Worm (Caenorhabditis elegans) whole organism, late embryonic: ENCODE data around the gene F36D3.14.

Source experiments
- C38D4.7 ChIP-seq: fragments of 200-800 bp; sonication (Bioruptor generic); optimal IDR thresholded peaks from 2 replicates; lab custom pipeline; 2018; ENCODE audit warnings: mild to moderate bottlenecking, missing genetic modification characterization, moderate library complexity, missing compliant biosample characterization
- F13H6.1 ChIP-seq: sonication (generic microtip); optimal IDR thresholded peaks from 2 replicates; lab custom pipeline; 2016; ENCODE audit warnings: missing genetic modification characterization, missing compliant biosample characterization
- K02D7.2 ChIP-seq: sonication (generic microtip); optimal IDR thresholded peaks from 2 replicates; lab custom pipeline; 2017; ENCODE audit warnings: mild to moderate bottlenecking, missing genetic modification characterization, missing compliant biosample characterization
- K09A11.1 ChIP-seq: sonication (generic microtip); optimal IDR thresholded peaks from 2 replicates; lab custom pipeline; 2017; ENCODE audit warnings: antibody characterized with exemption, mild to moderate bottlenecking, missing genetic modification characterization, missing compliant biosample characterization; ENCODE audit not compliant: insufficient read depth
- T23F11.4 ChIP-seq: fragments of 200-800 bp; sonication (Bioruptor generic); optimal IDR thresholded peaks from 2 replicates; lab custom pipeline; 2018; ENCODE audit warnings: mild to moderate bottlenecking, missing genetic modification characterization, missing compliant biosample characterization
- ama-1 ChIP-seq: fragments of 150-350 bp; optimal IDR thresholded peaks from 2 replicates; lab custom pipeline; 2014
- ceh-14 ChIP-seq: sonication (generic microtip); optimal IDR thresholded peaks from 2 replicates; lab custom pipeline; 2016; ENCODE audit warnings: missing genotype, missing genetic modification characterization, missing compliant biosample characterization
- ceh-19 ChIP-seq: fragments of 200-800 bp; sonication (Bioruptor generic); optimal IDR thresholded peaks from 2 replicates; lab custom pipeline; 2018; ENCODE audit warnings: mild to moderate bottlenecking, missing genetic modification characterization, missing compliant biosample characterization
- ceh-22 ChIP-seq: sonication (generic microtip); optimal IDR thresholded peaks from 2 replicates; lab custom pipeline; 2017; ENCODE audit warnings: missing biosample characterization, missing genetic modification characterization
- ceh-24 ChIP-seq: sonication (generic microtip); optimal IDR thresholded peaks from 2 replicates; lab custom pipeline; 2016; ENCODE audit warnings: mild to moderate bottlenecking, missing genetic modification characterization, missing compliant biosample characterization
- ceh-34 ChIP-seq: sonication (generic microtip); optimal IDR thresholded peaks from 2 replicates; lab custom pipeline; 2016; ENCODE audit warnings: mild to moderate bottlenecking, missing genetic modification characterization, missing compliant biosample characterization
- ceh-48 ChIP-seq: sonication (generic microtip); optimal IDR thresholded peaks from 2 replicates; lab custom pipeline; 2016; ENCODE audit warnings: missing genetic modification characterization, inconsistent platforms, missing compliant biosample characterization
- ceh-6 ChIP-seq: fragments of 200-800 bp; sonication (Bioruptor generic); optimal IDR thresholded peaks from 2 replicates; lab custom pipeline; 2018; ENCODE audit warnings: mild to moderate bottlenecking, missing genetic modification characterization, missing compliant biosample characterization
- ceh-9 ChIP-seq: sonication (generic microtip); optimal IDR thresholded peaks from 2 replicates; lab custom pipeline; 2016; ENCODE audit warnings: mild to moderate bottlenecking, missing genetic modification characterization, inconsistent platforms, missing compliant biosample characterization
- che-1 ChIP-seq: sonication (generic microtip); optimal IDR thresholded peaks from 2 replicates; lab custom pipeline; 2016; ENCODE audit warnings: mild to moderate bottlenecking, missing genetic modification characterization, missing compliant biosample characterization
- dmd-4 ChIP-seq: sonication (generic microtip); optimal IDR thresholded peaks from 2 replicates; lab custom pipeline; 2016; ENCODE audit warnings: borderline replicate concordance, missing genetic modification characterization, missing compliant biosample characterization
- dve-1 ChIP-seq: sonication (generic microtip); optimal IDR thresholded peaks from 2 replicates; lab custom pipeline; 2017; ENCODE audit warnings: antibody characterized with exemption, mild to moderate bottlenecking, missing genetic modification characterization, missing compliant biosample characterization
- ets-4 ChIP-seq: sonication (generic microtip); optimal IDR thresholded peaks from 2 replicates; lab custom pipeline; 2016; ENCODE audit warnings: missing genetic modification characterization, missing compliant biosample characterization
- fax-1 ChIP-seq: sonication (generic microtip); optimal IDR thresholded peaks from 2 replicates; lab custom pipeline; 2016; ENCODE audit warnings: missing genotype, missing genetic modification characterization, missing compliant biosample characterization
- fkh-10 ChIP-seq: fragments of 150-350 bp; optimal IDR thresholded peaks from 2 replicates; lab custom pipeline; 2014; ENCODE audit warnings: missing biosample characterization, missing genetic modification reagents, missing genetic modification characterization
- gmeb-2 ChIP-seq: sonication (generic microtip); optimal IDR thresholded peaks from 2 replicates; lab custom pipeline; 2016; ENCODE audit warnings: missing genetic modification characterization, inconsistent platforms, missing compliant biosample characterization
- hlh-15 ChIP-seq: sonication (generic microtip); optimal IDR thresholded peaks from 2 replicates; lab custom pipeline; 2016; ENCODE audit warnings: missing genetic modification characterization, missing compliant biosample characterization
- lin-11 ChIP-seq: fragments of 200-800 bp; sonication (Bioruptor generic); optimal IDR thresholded peaks from 2 replicates; lab custom pipeline; 2018; ENCODE audit warnings: mild to moderate bottlenecking, missing genetic modification characterization, missing compliant biosample characterization
- madf-2 ChIP-seq: sonication (generic microtip); optimal IDR thresholded peaks from 2 replicates; lab custom pipeline; 2017; ENCODE audit warnings: missing genetic modification characterization, missing compliant biosample characterization
- mec-3 ChIP-seq: sonication (generic microtip); optimal IDR thresholded peaks from 2 replicates; lab custom pipeline; 2016; ENCODE audit warnings: borderline replicate concordance, missing genetic modification characterization, missing compliant biosample characterization
- npax-4 ChIP-seq: sonication (generic microtip); optimal IDR thresholded peaks from 2 replicates; lab custom pipeline; 2016; ENCODE audit warnings: missing genetic modification characterization, missing compliant biosample characterization
- odd-2 ChIP-seq: sonication (generic microtip); optimal IDR thresholded peaks from 2 replicates; lab custom pipeline; 2017; ENCODE audit warnings: antibody characterized with exemption, mild to moderate bottlenecking, missing genetic modification characterization, missing compliant biosample characterization
- pros-1 ChIP-seq: fragments of 150-350 bp; optimal IDR thresholded peaks from 2 replicates; lab custom pipeline; 2014; ENCODE audit warnings: missing biosample characterization, missing genetic modification reagents, missing genetic modification characterization
- ref-2 ChIP-seq: sonication (generic microtip); optimal IDR thresholded peaks from 2 replicates; lab custom pipeline; 2016; ENCODE audit warnings: missing genetic modification characterization, missing compliant biosample characterization
- rnt-1 ChIP-seq: sonication (generic microtip); optimal IDR thresholded peaks from 2 replicates; lab custom pipeline; 2016; ENCODE audit warnings: missing genetic modification characterization, missing compliant biosample characterization
- sox-4 ChIP-seq: sonication (generic microtip); optimal IDR thresholded peaks from 2 replicates; lab custom pipeline; 2017; ENCODE audit warnings: mild to moderate bottlenecking, missing genetic modification characterization, inconsistent platforms, missing compliant biosample characterization
- syd-9 ChIP-seq: sonication (generic microtip); optimal IDR thresholded peaks from 2 replicates; lab custom pipeline; 2016; ENCODE audit warnings: mild to moderate bottlenecking, missing genetic modification characterization, moderate library complexity, missing compliant biosample characterization
- ttx-3 ChIP-seq: sonication (generic microtip); optimal IDR thresholded peaks from 2 replicates; lab custom pipeline; 2016; ENCODE audit warnings: missing genetic modification reagents, missing genetic modification characterization, missing compliant biosample characterization
- unc-3 ChIP-seq, 2 experiments: fragments of 200-800 bp in 1 of 2; sonication (Bioruptor generic) in 1 of 2; sonication (generic microtip) in 1 of 2; conservative IDR thresholded peaks in 1 of 2; optimal IDR thresholded peaks in 1 of 2; 2 replicates each; pipeline versions ENCODE4 v1.3.6 to Lab custom; 2016 to 2022; ENCODE audit warnings: missing compliant biosample characterization in 2 of 2, missing genetic modification characterization in 2 of 2, missing genetic modification reagents in 1 of 2
- unc-42 ChIP-seq: sonication (generic microtip); optimal IDR thresholded peaks from 2 replicates; lab custom pipeline; 2016; ENCODE audit warnings: missing genotype, missing genetic modification characterization, missing compliant biosample characterization
- unc-55 ChIP-seq: sonication (generic microtip); optimal IDR thresholded peaks from 2 replicates; lab custom pipeline; 2017; ENCODE audit warnings: missing biosample characterization, missing genetic modification reagents, missing genetic modification characterization
- zip-5 ChIP-seq: sonication (generic microtip); optimal IDR thresholded peaks from 2 replicates; lab custom pipeline; 2016; ENCODE audit warnings: missing genetic modification characterization, missing compliant biosample characterization

F36D3.14 gene

ce11 chrV:16527796-16528195, 24.7 kb upstream of the F36D3.14 start, which contains the start of gene F36D3.16:
Gene F36D3.16 (plus strand): TSS chrV:16528096.
- TF ChIP-seq che-1 (no peak), unc-42 (tag; lab: Kevin White, UChicago) (no peak), C38D4.7 (GFP tag; lab: Kevin White, UChicago) (no peak), npax-4 (no peak), ref-2 (tag; lab: Kevin White, UChicago) (no peak), ceh-6 (no peak)
- TF ChIP-seq, all 69 proteins: peak for 0

ce11 chrV:16526858-16527257, 23.8 kb upstream of the F36D3.14 start, which contains the start of gene F36D3.8:
Gene F36D3.8 (plus strand): TSS chrV:16527158.
- TF ChIP-seq madf-2 (tag; lab: Kevin White, UChicago) (no peak), unc-3 (GFP tag; conservative IDR thresholded peaks at IDR 0.05; lab: Robert Waterston, UW) (no peak), unc-3 (tag; optimal IDR thresholded peaks at IDR 0.05; lab: Kevin White, UChicago) (no peak), zip-5 (tag; lab: Kevin White, UChicago) (no peak), gmeb-2 (no peak), ama-1 (lab: Kevin White, UChicago) (no peak), ceh-24 (tag; lab: Kevin White, UChicago) (no peak), K02D7.2 (tag; lab: Kevin White, UChicago) (no peak), T23F11.4 (GFP tag; lab: Kevin White, UChicago) (no peak), ceh-19 (GFP tag; lab: Kevin White, UChicago) (no peak), K09A11.1 (tag; lab: Kevin White, UChicago) (no peak), dve-1 (tag; lab: Kevin White, UChicago) (no peak), F13H6.1 (tag; lab: Kevin White, UChicago) (no peak), dmd-4 (no peak), ets-4 (tag; lab: Kevin White, UChicago) (no peak), pros-1 (no peak), odd-2 (tag; lab: Kevin White, UChicago) (no peak), ceh-48 (tag; lab: Kevin White, UChicago) (no peak), hlh-15 (tag; lab: Kevin White, UChicago) (no peak), mec-3 (tag; lab: Kevin White, UChicago) (no peak), sox-4 (tag; lab: Kevin White, UChicago) (no peak)

- TF ChIP-seq ceh-34 (tag; lab: Kevin White, UChicago) (no peak), pros-1 (no peak), unc-55 (GFP tag; lab: Kevin White, UChicago) (no peak), mec-3 (tag; lab: Kevin White, UChicago) (no peak), fax-1 (no peak), ama-1 (lab: Kevin White, UChicago) (no peak), ttx-3 (no peak), K02D7.2 (tag; lab: Kevin White, UChicago) (no peak), madf-2 (tag; lab: Kevin White, UChicago) (no peak)
Measured at ce11 chrV:16522242-16522641, 19.2 kb upstream of the F36D3.14 start, which contains the start of gene srw-34. Gene srw-34 (minus strand): TSS chrV:16522342.

ce11 chrV:16517619-16518018, 14.6 kb upstream of the F36D3.14 start, which contains the start of gene F36D3.4:
Gene F36D3.4 (minus strand): TSS chrV:16517719.
- TF ChIP-seq ceh-48 (tag; lab: Kevin White, UChicago) = no peak
- no peak for TF ChIP-seq C38D4.7 (GFP tag; lab: Kevin White, UChicago)
- TF ChIP-seq T23F11.4 (GFP tag; lab: Kevin White, UChicago) = no peak
- no peak for TF ChIP-seq lin-11 (tag; lab: Kevin White, UChicago)
- TF ChIP-seq ceh-14 (tag; lab: Kevin White, UChicago) = no peak
- TF ChIP-seq syd-9 (tag; lab: Kevin White, UChicago) = no peak
- TF ChIP-seq gmeb-2 = no peak
- TF ChIP-seq ceh-22 = no peak
- TF ChIP-seq rnt-1 (tag; lab: Kevin White, UChicago) = no peak
- TF ChIP-seq fkh-10 (GFP tag; lab: Kevin White, UChicago) = no peak
- no peak for TF ChIP-seq ceh-9 (tag; lab: Kevin White, UChicago)
- TF ChIP-seq ceh-34 (tag; lab: Kevin White, UChicago) = no peak
